Fruit fly (Drosophila melanogaster): Measurements from ENCODE around the gene CG42486.

Gene CG42486

DNA sequence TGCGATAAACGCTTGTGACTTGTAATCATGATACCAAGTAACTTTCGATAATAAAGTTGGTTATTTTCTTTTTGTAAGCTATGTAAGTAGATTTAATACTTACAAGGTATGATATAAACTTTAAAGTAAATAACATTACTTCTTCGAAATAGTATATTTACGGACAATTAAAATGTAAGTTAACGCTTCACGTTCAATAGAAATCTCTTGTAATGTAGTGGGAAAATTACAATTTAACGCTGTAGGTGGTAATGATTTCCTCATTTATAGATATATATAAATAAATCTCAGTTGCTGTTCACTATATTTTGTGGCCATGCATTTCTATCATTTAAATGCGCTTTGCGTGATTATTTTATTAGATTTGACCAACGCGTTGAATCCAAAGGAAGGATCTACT is 5.5 kb upstream of the CG42486 start, which contains the start of gene Sfp33A2:
Gene Sfp33A2, plus strand, starts transcription at position 301 of the 400 bp plus-strand sequence.
- TF ChIP-seq Vsx2 (GFP tag; optimal IDR thresholded peaks at IDR 0.05; ENCODE audit: partially characterized antibody) (no peak), CG32264 (GFP tag; optimal IDR thresholded peaks at IDR 0.05) (no peak), HLH106 (tag; optimal IDR thresholded peaks at IDR 0.05) (no peak), Sp1 (GFP tag; optimal IDR thresholded peaks at IDR 0.05) (no peak), br (GFP tag; optimal IDR thresholded peaks at IDR 0.05) (no peak), sage (GFP tag; optimal IDR thresholded peaks at IDR 0.05) (no peak), ey (GFP tag; optimal IDR thresholded peaks at IDR 0.05) (no peak), dl (GFP tag; optimal IDR thresholded peaks at IDR 0.05; ENCODE audit: insufficient read depth in 1 of 2, partially characterized antibody in 2 of 2) (no peak), tai (GFP tag; optimal IDR thresholded peaks at IDR 0.05) (no peak), Mio (GFP tag; optimal IDR thresholded peaks at IDR 0.05) (no peak), dsf (GFP tag; optimal IDR thresholded peaks at IDR 0.05; ENCODE audit: borderline replicate concordance) (no peak), dmrt93B (GFP tag; optimal IDR thresholded peaks at IDR 0.05) (no peak), h (GFP tag; optimal IDR thresholded peaks at IDR 0.05) (no peak), N (GFP tag; optimal IDR thresholded peaks at IDR 0.05) (no peak), rgr (GFP tag; optimal IDR thresholded peaks at IDR 0.05) (no peak), CrebA (GFP tag; optimal IDR thresholded peaks at IDR 0.05; ENCODE audit: borderline replicate concordance) (no peak), lola (GFP tag; optimal IDR thresholded peaks at IDR 0.05) (no peak), fru (GFP tag; optimal IDR thresholded peaks at IDR 0.05) (no peak)

- TF ChIP-seq jim (GFP tag; optimal IDR thresholded peaks at IDR 0.05) (no peak), Dfd (GFP tag; optimal IDR thresholded peaks at IDR 0.05) (no peak), br (GFP tag; optimal IDR thresholded peaks at IDR 0.05) (no peak), brk (GFP tag; optimal IDR thresholded peaks at IDR 0.05) (no peak), sage (GFP tag; optimal IDR thresholded peaks at IDR 0.05) (no peak), ey (GFP tag; optimal IDR thresholded peaks at IDR 0.05) (no peak), Hr83 (GFP tag; optimal IDR thresholded peaks at IDR 0.05; ENCODE audit: poor library complexity, severe bottlenecking) (no peak), woc (GFP tag; optimal IDR thresholded peaks at IDR 0.05) (no peak), lola (GFP tag; optimal IDR thresholded peaks at IDR 0.05) (no peak)
Measured at dm6 chr2L:11839612-11840011, 3.3 kb upstream of the CG42486 start, which contains the start of gene Sfp33A3. Gene Sfp33A3, plus strand, starts transcription at chr2L:11839912.

dm6 chr2L:11840391-11840790 is 2.5 kb upstream of the CG42486 start, which contains the start of gene CG31704:
Gene CG31704, plus strand, starts transcription at chr2L:11840691.
- TF ChIP-seq sage (GFP tag; optimal IDR thresholded peaks at IDR 0.05), result no peak
- TF ChIP-seq br (GFP tag; optimal IDR thresholded peaks at IDR 0.05), result no peak
- TF ChIP-seq h (GFP tag; optimal IDR thresholded peaks at IDR 0.05), result no peak
- TF ChIP-seq Dfd (GFP tag; optimal IDR thresholded peaks at IDR 0.05), result no peak
- no peak for TF ChIP-seq N (GFP tag; optimal IDR thresholded peaks at IDR 0.05)
- no peak for TF ChIP-seq usp (GFP tag; optimal IDR thresholded peaks at IDR 0.05)
- TF ChIP-seq Mio (GFP tag; optimal IDR thresholded peaks at IDR 0.05), result no peak
- TF ChIP-seq Hnf4 (GFP tag; optimal IDR thresholded peaks at IDR 0.05), result no peak
- TF ChIP-seq dl (GFP tag; optimal IDR thresholded peaks at IDR 0.05; ENCODE audit: insufficient read depth in 1 of 2, partially characterized antibody in 2 of 2), result no peak
- no peak for TF ChIP-seq OdsH (GFP tag; optimal IDR thresholded peaks at IDR 0.05)
- TF ChIP-seq CG9705 (GFP tag; optimal IDR thresholded peaks at IDR 0.05), result no peak
- no peak for TF ChIP-seq tai (GFP tag; optimal IDR thresholded peaks at IDR 0.05)
- TF ChIP-seq dmrt93B (GFP tag; optimal IDR thresholded peaks at IDR 0.05), result no peak
- TF ChIP-seq foxo (GFP tag; optimal IDR thresholded peaks at IDR 0.05), result no peak
- TF ChIP-seq ey (GFP tag; optimal IDR thresholded peaks at IDR 0.05), result no peak
- TF ChIP-seq jim (GFP tag; optimal IDR thresholded peaks at IDR 0.05), result no peak
- TF ChIP-seq Abd-B (GFP tag; optimal IDR thresholded peaks at IDR 0.05), result no peak
- TF ChIP-seq Dif (GFP tag; optimal IDR thresholded peaks at IDR 0.05; ENCODE audit: partially characterized antibody), result no peak
- TF ChIP-seq CrebA (GFP tag; optimal IDR thresholded peaks at IDR 0.05; ENCODE audit: borderline replicate concordance), result no peak

dm6 chr2L:11841538-11841937 is 1.4 kb upstream of the CG42486 start:
- TF ChIP-seq br (GFP tag; optimal IDR thresholded peaks at IDR 0.05) (no peak), Rel (GFP tag; optimal IDR thresholded peaks at IDR 0.05) (no peak), Rel (tag; optimal IDR thresholded peaks at IDR 0.05) (no peak), sv (GFP tag; optimal IDR thresholded peaks at IDR 0.05) (no peak), Hr83 (GFP tag; optimal IDR thresholded peaks at IDR 0.05; ENCODE audit: poor library complexity, severe bottlenecking) (no peak), Abd-B (GFP tag; optimal IDR thresholded peaks at IDR 0.05) (no peak), fru (GFP tag; optimal IDR thresholded peaks at IDR 0.05) (no peak), tai (GFP tag; optimal IDR thresholded peaks at IDR 0.05) (no peak), usp (GFP tag; optimal IDR thresholded peaks at IDR 0.05) (no peak), foxo (GFP tag; optimal IDR thresholded peaks at IDR 0.05) (peak in 1 of 2 experiments; percentile 12), Hnf4 (GFP tag; optimal IDR thresholded peaks at IDR 0.05) (peak; percentile 9), psq (GFP tag; optimal IDR thresholded peaks at IDR 0.05) (no peak), sage (GFP tag; optimal IDR thresholded peaks at IDR 0.05) (no peak), h (GFP tag; optimal IDR thresholded peaks at IDR 0.05) (no peak)
